Worm (Caenorhabditis elegans) whole organism, late embryonic: Measurements from ENCODE around the gene srz-42.

Experiments used
- C08G9.2 ChIP-seq: sonication (generic microtip); optimal IDR thresholded peaks from 2 replicates; lab custom pipeline; 2016; ENCODE audit warnings: mild to moderate bottlenecking, missing genetic modification characterization, moderate library complexity, missing compliant biosample characterization
- ahr-1 ChIP-seq: sonication (generic microtip); optimal IDR thresholded peaks from 2 replicates; lab custom pipeline; 2016; ENCODE audit warnings: missing genetic modification characterization, missing compliant biosample characterization
- ama-1 ChIP-seq: fragments of 150-350 bp; optimal IDR thresholded peaks from 2 replicates; lab custom pipeline; 2014
- ceh-14 ChIP-seq: sonication (generic microtip); optimal IDR thresholded peaks from 2 replicates; lab custom pipeline; 2016; ENCODE audit warnings: missing genotype, missing genetic modification characterization, missing compliant biosample characterization
- ceh-22 ChIP-seq: sonication (generic microtip); optimal IDR thresholded peaks from 2 replicates; lab custom pipeline; 2017; ENCODE audit warnings: missing biosample characterization, missing genetic modification characterization
- ceh-24 ChIP-seq: sonication (generic microtip); optimal IDR thresholded peaks from 2 replicates; lab custom pipeline; 2016; ENCODE audit warnings: mild to moderate bottlenecking, missing genetic modification characterization, missing compliant biosample characterization
- ceh-31 ChIP-seq: sonication (generic microtip); optimal IDR thresholded peaks from 2 replicates; lab custom pipeline; 2016; ENCODE audit warnings: missing genetic modification characterization, missing compliant biosample characterization
- ceh-34 ChIP-seq: sonication (generic microtip); optimal IDR thresholded peaks from 2 replicates; lab custom pipeline; 2016; ENCODE audit warnings: mild to moderate bottlenecking, missing genetic modification characterization, missing compliant biosample characterization
- ceh-45 ChIP-seq: fragments of 200-800 bp; sonication (Bioruptor generic); IDR thresholded peaks from 2 replicates; pipeline ENCODE4 v1.3.6; 2022; ENCODE audit warnings: missing genetic modification reagents, missing genetic modification characterization, missing compliant biosample characterization
- ceh-48 ChIP-seq: sonication (generic microtip); optimal IDR thresholded peaks from 2 replicates; lab custom pipeline; 2016; ENCODE audit warnings: missing genetic modification characterization, inconsistent platforms, missing compliant biosample characterization
- ceh-9 ChIP-seq: sonication (generic microtip); optimal IDR thresholded peaks from 2 replicates; lab custom pipeline; 2016; ENCODE audit warnings: mild to moderate bottlenecking, missing genetic modification characterization, inconsistent platforms, missing compliant biosample characterization
- che-1 ChIP-seq: sonication (generic microtip); optimal IDR thresholded peaks from 2 replicates; lab custom pipeline; 2016; ENCODE audit warnings: mild to moderate bottlenecking, missing genetic modification characterization, missing compliant biosample characterization
- dve-1 ChIP-seq: sonication (generic microtip); optimal IDR thresholded peaks from 2 replicates; lab custom pipeline; 2017; ENCODE audit warnings: antibody characterized with exemption, mild to moderate bottlenecking, missing genetic modification characterization, missing compliant biosample characterization
- elt-4 ChIP-seq: sonication (generic microtip); optimal IDR thresholded peaks from 2 replicates; lab custom pipeline; 2016; ENCODE audit warnings: missing genetic modification characterization, missing compliant biosample characterization
- eyg-1 ChIP-seq: sonication (generic microtip); optimal IDR thresholded peaks from 2 replicates; lab custom pipeline; 2016; ENCODE audit warnings: missing genotype, missing genetic modification characterization, missing compliant biosample characterization
- fkh-6 ChIP-seq: sonication (generic microtip); optimal IDR thresholded peaks from 2 replicates; lab custom pipeline; 2016; ENCODE audit warnings: missing genetic modification characterization, missing compliant biosample characterization
- gmeb-2 ChIP-seq: sonication (generic microtip); optimal IDR thresholded peaks from 2 replicates; lab custom pipeline; 2016; ENCODE audit warnings: missing genetic modification characterization, inconsistent platforms, missing compliant biosample characterization
- hlh-13 ChIP-seq: fragments of 200-800 bp; sonication (Bioruptor generic); optimal IDR thresholded peaks from 2 replicates; lab custom pipeline; 2018; ENCODE audit warnings: mild to moderate bottlenecking, missing genetic modification characterization, missing compliant biosample characterization
- hlh-15 ChIP-seq: sonication (generic microtip); optimal IDR thresholded peaks from 2 replicates; lab custom pipeline; 2016; ENCODE audit warnings: missing genetic modification characterization, missing compliant biosample characterization
- hlh-30 ChIP-seq: sonication (generic microtip); optimal IDR thresholded peaks from 2 replicates; lab custom pipeline; 2017; ENCODE audit warnings: antibody characterized with exemption, missing genetic modification characterization, missing compliant biosample characterization; ENCODE audit not compliant: insufficient read depth
- hlh-6 ChIP-seq: sonication (generic microtip); optimal IDR thresholded peaks from 2 replicates; lab custom pipeline; 2016; ENCODE audit warnings: missing genotype, missing genetic modification characterization, missing compliant biosample characterization
- lin-11 ChIP-seq: fragments of 200-800 bp; sonication (Bioruptor generic); optimal IDR thresholded peaks from 2 replicates; lab custom pipeline; 2018; ENCODE audit warnings: mild to moderate bottlenecking, missing genetic modification characterization, missing compliant biosample characterization
- mec-3 ChIP-seq: sonication (generic microtip); optimal IDR thresholded peaks from 2 replicates; lab custom pipeline; 2016; ENCODE audit warnings: borderline replicate concordance, missing genetic modification characterization, missing compliant biosample characterization
- nfya-1 ChIP-seq: sonication (generic microtip); optimal IDR thresholded peaks from 2 replicates; lab custom pipeline; 2017; ENCODE audit warnings: missing genetic modification characterization, mild to moderate bottlenecking, missing compliant biosample characterization, antibody characterized with exemption, moderate library complexity
- nhr-11 ChIP-seq: fragments of 150-350 bp; optimal IDR thresholded peaks from 2 replicates; lab custom pipeline; 2014; ENCODE audit warnings: missing biosample characterization, missing genetic modification characterization
- npax-4 ChIP-seq: sonication (generic microtip); optimal IDR thresholded peaks from 2 replicates; lab custom pipeline; 2016; ENCODE audit warnings: missing genetic modification characterization, missing compliant biosample characterization
- pat-9 ChIP-seq: fragments of 200-800 bp; sonication (Bioruptor generic); optimal IDR thresholded peaks from 2 replicates; lab custom pipeline; 2018; ENCODE audit warnings: mild to moderate bottlenecking, missing genetic modification characterization, moderate library complexity, missing compliant biosample characterization
- pax-1 ChIP-seq: fragments of 150-350 bp; optimal IDR thresholded peaks from 2 replicates; lab custom pipeline; 2014; ENCODE audit warnings: missing biosample characterization, missing genetic modification characterization
- pha-2 ChIP-seq: sonication (generic microtip); optimal IDR thresholded peaks from 2 replicates; lab custom pipeline; 2017; ENCODE audit warnings: mild to moderate bottlenecking, missing genetic modification characterization, missing compliant biosample characterization
- pqm-1 ChIP-seq: sonication (generic microtip); optimal IDR thresholded peaks from 2 replicates; lab custom pipeline; 2016; ENCODE audit warnings: missing genetic modification characterization, missing compliant biosample characterization
- pros-1 ChIP-seq: fragments of 150-350 bp; optimal IDR thresholded peaks from 2 replicates; lab custom pipeline; 2014; ENCODE audit warnings: missing biosample characterization, missing genetic modification reagents, missing genetic modification characterization
- rnt-1 ChIP-seq: sonication (generic microtip); optimal IDR thresholded peaks from 2 replicates; lab custom pipeline; 2016; ENCODE audit warnings: missing genetic modification characterization, missing compliant biosample characterization
- sox-2 ChIP-seq: fragments of 200-800 bp; sonication (Bioruptor generic); IDR thresholded peaks from 2 replicates; pipeline ENCODE4 v1.3.6; 2022; ENCODE audit warnings: missing genetic modification reagents, missing genetic modification characterization, missing compliant biosample characterization
- syd-9 ChIP-seq: sonication (generic microtip); optimal IDR thresholded peaks from 2 replicates; lab custom pipeline; 2016; ENCODE audit warnings: mild to moderate bottlenecking, missing genetic modification characterization, moderate library complexity, missing compliant biosample characterization
- tbx-7 ChIP-seq: sonication (generic microtip); optimal IDR thresholded peaks from 2 replicates; lab custom pipeline; 2016; ENCODE audit warnings: missing genotype, missing genetic modification characterization, missing compliant biosample characterization
- ttx-3 ChIP-seq: sonication (generic microtip); optimal IDR thresholded peaks from 2 replicates; lab custom pipeline; 2016; ENCODE audit warnings: missing genetic modification reagents, missing genetic modification characterization, missing compliant biosample characterization
- unc-42 ChIP-seq: sonication (generic microtip); optimal IDR thresholded peaks from 2 replicates; lab custom pipeline; 2016; ENCODE audit warnings: missing genotype, missing genetic modification characterization, missing compliant biosample characterization
- ztf-16 ChIP-seq: sonication (generic microtip); optimal IDR thresholded peaks from 2 replicates; lab custom pipeline; 2017; ENCODE audit warnings: missing genetic modification characterization, missing compliant biosample characterization

The srz-42 gene

ce11 chrIV:14114357-14114756 lies 14.8 kb upstream of the srz-42 start:
- TF ChIP-seq hlh-6 (tag; lab: Kevin White, UChicago) (no peak), ttx-3 (tag; lab: Kevin White, UChicago) (no peak), ztf-16 (tag; lab: Kevin White, UChicago) (no peak), gmeb-2 (tag; lab: Kevin White, UChicago) (no peak), hlh-13 (GFP tag; lab: Kevin White, UChicago) (no peak), syd-9 (tag; lab: Kevin White, UChicago) (no peak), tbx-7 (no peak), ahr-1 (tag; lab: Kevin White, UChicago) (no peak), npax-4 (no peak), sox-2 (GFP tag; lab: Robert Waterston, UW) (no peak), ceh-48 (tag; lab: Kevin White, UChicago) (no peak), ceh-45 (GFP tag; lab: Robert Waterston, UW) (no peak), pqm-1 (tag; lab: Kevin White, UChicago) (no peak)
- TF ChIP-seq, all 69 proteins: peak for 0

ce11 chrIV:14115045-14115444 lies 14.1 kb upstream of the srz-42 start:
- TF ChIP-seq hlh-30 (no peak), dve-1 (tag; lab: Kevin White, UChicago) (no peak), ztf-16 (tag; lab: Kevin White, UChicago) (no peak), npax-4 (no peak), C08G9.2 (tag; lab: Kevin White, UChicago) (no peak), ceh-9 (tag; lab: Kevin White, UChicago) (no peak), ama-1 (no peak), ceh-22 (no peak), hlh-13 (GFP tag; lab: Kevin White, UChicago) (no peak), pha-2 (tag; lab: Kevin White, UChicago) (no peak), pros-1 (no peak), rnt-1 (tag; lab: Kevin White, UChicago) (no peak), mec-3 (tag; lab: Kevin White, UChicago) (no peak), che-1 (tag; lab: Kevin White, UChicago) (no peak), fkh-6 (tag; lab: Kevin White, UChicago) (no peak), ceh-34 (tag; lab: Kevin White, UChicago) (no peak), hlh-15 (no peak), ceh-14 (tag; lab: Kevin White, UChicago) (no peak), pat-9 (no peak), unc-42 (tag; lab: Kevin White, UChicago) (no peak)

ce11 chrIV:14115556-14115955 lies 13.6 kb upstream of the srz-42 start:
- TF ChIP-seq ceh-24 (tag; lab: Kevin White, UChicago): no peak
- TF ChIP-seq, all 69 proteins: peak for 0

- TF ChIP-seq ceh-31 (tag; lab: Kevin White, UChicago) (no peak), nfya-1 (tag; lab: Kevin White, UChicago) (peak; percentile 98)
These were observed 9.9 kb upstream of the srz-42 start for ce11 chrIV:14119327-14119726.

- TF ChIP-seq lin-11 (tag; lab: Kevin White, UChicago) (no peak), sox-2 (GFP tag; lab: Robert Waterston, UW) (no peak), nhr-11 (tag; lab: Kevin White, UChicago) (no peak), elt-4 (no peak), fkh-6 (tag; lab: Kevin White, UChicago) (no peak), pax-1 (tag; lab: Kevin White, UChicago) (no peak), eyg-1 (tag; lab: Kevin White, UChicago) (no peak), ceh-14 (tag; lab: Kevin White, UChicago) (no peak)
- TF ChIP-seq, all 69 proteins: peak for 0
These were observed 5.2 kb upstream of the srz-42 start, which contains the start of gene nkcc-1 for ce11 chrIV:14123956-14124355. Gene nkcc-1, minus strand, starts transcription at chrIV:14124056.
